Fruit fly (Drosophila melanogaster) whole organism, embryonic: ENCODE measurements around the gene NijC.

Experiments
- Awh ChIP-seq: fragments of 200-800 bp; sonication (Bioruptor generic); IDR thresholded peaks from 2 replicates; pipeline ENCODE4, ENCODE4 v1.3.6; 2022; ENCODE audit warnings: missing biosample characterization, missing genetic modification characterization
- BEAF-32 ChIP-seq: fragments of 200-800 bp; sonication (Bioruptor generic); optimal IDR thresholded peaks from 3 replicates; lab custom pipeline; 2017; ENCODE audit warnings: missing biosample characterization, missing genetic modification characterization, mild to moderate bottlenecking, moderate library complexity, missing genetic modification reagents
- BtbVII ChIP-seq: fragments of 200-800 bp; sonication (Bioruptor generic); optimal IDR thresholded peaks from 3 replicates; lab custom pipeline; 2017; ENCODE audit warnings: missing biosample characterization, mild to moderate bottlenecking, missing genetic modification characterization
- CG10366 ChIP-seq: fragments of 200-800 bp; sonication (Bioruptor generic); IDR thresholded peaks from 2 replicates; pipeline ENCODE4 v1.3.6; 2022; ENCODE audit warnings: missing biosample characterization, missing genetic modification characterization
- CG10543 ChIP-seq: fragments of 200-800 bp; sonication (Bioruptor generic); optimal IDR thresholded peaks from 3 replicates; lab custom pipeline; 2017; ENCODE audit warnings: missing biosample characterization, mild to moderate bottlenecking, missing genetic modification characterization, moderate library complexity
- CG12659 ChIP-seq: fragments of 200-800 bp; sonication (Bioruptor generic); optimal IDR thresholded peaks from 3 replicates; lab custom pipeline; 2017; ENCODE audit warnings: mild to moderate bottlenecking, missing biosample characterization, missing genetic modification reagents, missing genetic modification characterization
- CG12744 ChIP-seq: fragments of 200-800 bp; sonication (Bioruptor generic); optimal IDR thresholded peaks from 2 replicates; lab custom pipeline; 2016; ENCODE audit warnings: missing biosample characterization, missing genetic modification characterization
- CG12942 ChIP-seq: fragments of 200-800 bp; sonication (Bioruptor generic); optimal IDR thresholded peaks from 3 replicates; lab custom pipeline; 2016; ENCODE audit warnings: missing biosample characterization, missing genetic modification characterization
- CG1602 ChIP-seq: fragments of 200-800 bp; sonication (Bioruptor generic); optimal IDR thresholded peaks from 3 replicates; lab custom pipeline; 2016; ENCODE audit warnings: missing biosample characterization, missing genetic modification characterization
- CG17359 ChIP-seq: fragments of 200-800 bp; sonication (Bioruptor generic); optimal IDR thresholded peaks from 3 replicates; lab custom pipeline; 2018; ENCODE audit warnings: missing biosample characterization, mild to moderate bottlenecking, missing genetic modification characterization, moderate library complexity
- CG2120 ChIP-seq: fragments of 200-800 bp; sonication (Bioruptor generic); optimal IDR thresholded peaks from 3 replicates; lab custom pipeline; 2016; ENCODE audit warnings: missing biosample characterization, missing genetic modification characterization
- CG32772 ChIP-seq: fragments of 200-800 bp; sonication (Bioruptor generic); IDR thresholded peaks from 2 replicates; pipeline ENCODE4 v1.3.6; 2022; ENCODE audit warnings: missing biosample characterization, missing genetic modification characterization
- CG3281 ChIP-seq: fragments of 200-800 bp; sonication (Bioruptor generic); optimal IDR thresholded peaks from 3 replicates; lab custom pipeline; 2017; ENCODE audit warnings: missing biosample characterization, mild to moderate bottlenecking, missing genetic modification characterization
- CG43689 ChIP-seq: fragments of 200-800 bp; sonication (Bioruptor generic); IDR thresholded peaks from 2 replicates; pipeline ENCODE4 v1.3.6; 2022; ENCODE audit warnings: missing biosample characterization, missing genetic modification characterization
- CG6175 ChIP-seq: fragments of 200-800 bp; sonication (Bioruptor generic); IDR thresholded peaks from 3 replicates; pipeline ENCODE4 v1.3.6; 2022; ENCODE audit warnings: missing biosample characterization, missing genetic modification characterization
- CG7928 ChIP-seq: fragments of 200-800 bp; sonication (Bioruptor generic); optimal IDR thresholded peaks from 2 replicates; lab custom pipeline; 2017; ENCODE audit warnings: missing biosample characterization, mild to moderate bottlenecking, missing genetic modification characterization
- CG8478 ChIP-seq: fragments of >200 bp; optimal IDR thresholded peaks from 2 replicates; lab custom pipeline; 2018
- Dip3 ChIP-seq: fragments of 200-800 bp; sonication (Bioruptor generic); optimal IDR thresholded peaks from 3 replicates; lab custom pipeline; 2016; ENCODE audit warnings: missing biosample characterization, missing genetic modification characterization
- E2f1 ChIP-seq: fragments of 200-800 bp; sonication (Bioruptor generic); IDR thresholded peaks from 2 replicates; pipeline ENCODE4 v1.3.6; 2022; ENCODE audit warnings: missing biosample characterization, missing genetic modification characterization
- Gug ChIP-seq: fragments of 200-800 bp; sonication (Bioruptor generic); IDR thresholded peaks from 4 replicates; pipeline ENCODE4 v1.3.6; 2022; ENCODE audit warnings: missing biosample characterization, missing genetic modification characterization
- Hr78 ChIP-seq, 2 experiments: fragments of 200-800 bp in 1 of 2; fragments of >200 bp in 1 of 2; sonication (Bioruptor generic) in 1 of 2; optimal IDR thresholded peaks; 2 replicates each; lab custom pipeline; 2017 to 2019; ENCODE audit warnings: missing biosample characterization in 2 of 2, missing genetic modification characterization in 2 of 2, mild to moderate bottlenecking in 1 of 2, moderate library complexity in 1 of 2
- Med ChIP-seq: fragments of 200-800 bp; sonication (Bioruptor generic); peaks from one replicate; lab custom pipeline; 2016; ENCODE audit warnings: missing biosample characterization, missing genetic modification characterization, mild to moderate bottlenecking, inconsistent platforms, moderate library complexity
- Meics ChIP-seq: fragments of 200-800 bp; sonication (Bioruptor generic); optimal IDR thresholded peaks from 2 replicates; lab custom pipeline; 2017; ENCODE audit warnings: missing biosample characterization, mild to moderate bottlenecking, missing genetic modification characterization
- Nf-YA ChIP-seq: fragments of 200-800 bp; sonication (Bioruptor generic); IDR thresholded peaks from 2 replicates; pipeline ENCODE4 v1.3.6; 2022; ENCODE audit warnings: missing biosample characterization, missing genetic modification characterization
- Xbp1 ChIP-seq: fragments of 200-800 bp; sonication (Bioruptor generic); optimal IDR thresholded peaks from 3 replicates; lab custom pipeline; 2016; ENCODE audit warnings: missing biosample characterization, mild to moderate bottlenecking, missing genetic modification characterization
- az2 ChIP-seq: fragments of 200-800 bp; sonication (Bioruptor generic); optimal IDR thresholded peaks from 3 replicates; lab custom pipeline; 2016; ENCODE audit warnings: missing biosample characterization, missing genetic modification characterization
- chn ChIP-seq: fragments of 200-800 bp; sonication (Bioruptor generic); optimal IDR thresholded peaks from 2 replicates; lab custom pipeline; 2016; ENCODE audit warnings: missing biosample characterization, missing genetic modification characterization
- cwo ChIP-seq: fragments of 200-800 bp; sonication (Bioruptor generic); optimal IDR thresholded peaks from 3 replicates; lab custom pipeline; 2017; ENCODE audit warnings: missing biosample characterization, missing genetic modification characterization, mild to moderate bottlenecking, moderate library complexity, missing genetic modification reagents
- dmrt99B ChIP-seq: fragments of 200-800 bp; sonication (Bioruptor generic); optimal IDR thresholded peaks from 2 replicates; lab custom pipeline; 2018; ENCODE audit warnings: missing biosample characterization, mild to moderate bottlenecking, missing genetic modification characterization, moderate library complexity
- dysf ChIP-seq: fragments of 200-800 bp; sonication (Bioruptor generic); IDR thresholded peaks from 3 replicates; pipeline ENCODE4 v1.3.6; 2022; ENCODE audit warnings: missing biosample characterization, missing genetic modification characterization
- esg ChIP-seq: fragments of 200-800 bp; sonication (Bioruptor generic); conservative IDR thresholded peaks from 2 replicates; pipeline ENCODE4 v1.3.6; 2022; ENCODE audit warnings: missing biosample characterization, missing genetic modification characterization
- eyg ChIP-seq: fragments of 200-800 bp; sonication (Bioruptor generic); optimal IDR thresholded peaks from 3 replicates; lab custom pipeline; 2016; ENCODE audit warnings: missing biosample characterization, missing genetic modification characterization
- fd102C ChIP-seq: fragments of 200-800 bp; sonication (Bioruptor generic); optimal IDR thresholded peaks from 2 replicates; lab custom pipeline; 2018; ENCODE audit warnings: missing biosample characterization, mild to moderate bottlenecking, missing genetic modification characterization, moderate library complexity
- fd96Cb ChIP-seq: fragments of 200-800 bp; sonication (Bioruptor generic); optimal IDR thresholded peaks from 2 replicates; lab custom pipeline; 2018; ENCODE audit warnings: missing biosample characterization, mild to moderate bottlenecking, missing genetic modification characterization, moderate library complexity
- ftz-f1 ChIP-seq: fragments of 200-800 bp; sonication (Bioruptor generic); optimal IDR thresholded peaks from 2 replicates; lab custom pipeline; 2016; ENCODE audit warnings: missing biosample characterization, missing genetic modification characterization
- grau ChIP-seq: fragments of 200-800 bp; optimal IDR thresholded peaks from 3 replicates; lab custom pipeline; 2019; ENCODE audit warnings: missing biosample characterization, mild to moderate bottlenecking, missing genetic modification characterization, moderate library complexity
- ham ChIP-seq: fragments of 200-800 bp; sonication (Bioruptor generic); IDR thresholded peaks from 2 replicates; pipeline ENCODE4 v1.3.6; 2022; ENCODE audit warnings: missing biosample characterization, missing genetic modification characterization
- hkb ChIP-seq, 2 experiments: fragments of 200-800 bp in 1 of 2; fragments of >200 bp in 1 of 2; sonication (Bioruptor generic) in 1 of 2; IDR thresholded peaks in 1 of 2; optimal IDR thresholded peaks in 1 of 2; 2 replicates each; pipeline versions ENCODE4 v1.3.6 to Lab custom; 2017 to 2022; ENCODE audit warnings: missing biosample characterization in 1 of 2, missing genetic modification characterization in 1 of 2
- lmd ChIP-seq: fragments of 200-800 bp; sonication (Bioruptor generic); IDR thresholded peaks from 2 replicates; pipeline ENCODE4 v1.3.6; 2022; ENCODE audit warnings: missing biosample characterization, missing genetic modification characterization
- mam ChIP-seq: fragments of 200-800 bp; sonication (Bioruptor generic); optimal IDR thresholded peaks from 3 replicates; lab custom pipeline; 2016; ENCODE audit warnings: missing biosample characterization, missing genetic modification characterization
- mld ChIP-seq: fragments of 200-800 bp; sonication (Bioruptor generic); IDR thresholded peaks from 3 replicates; pipeline ENCODE4 v1.3.6; 2022; ENCODE audit warnings: missing biosample characterization, missing genetic modification characterization; ENCODE audit not compliant: partially characterized antibody
- nerfin-2 ChIP-seq: fragments of 200-800 bp; sonication (Bioruptor generic); IDR thresholded peaks from 2 replicates; pipeline ENCODE4 v1.3.6; 2022; ENCODE audit warnings: missing biosample characterization, missing genetic modification characterization; ENCODE audit not compliant: partially characterized antibody
- pb ChIP-seq: fragments of 200-800 bp; sonication (Bioruptor generic); optimal IDR thresholded peaks from 3 replicates; lab custom pipeline; 2016; ENCODE audit warnings: missing biosample characterization, missing genetic modification characterization
- rib ChIP-seq: fragments of 200-800 bp; sonication (Bioruptor generic); IDR thresholded peaks from 2 replicates; pipeline ENCODE4 v1.3.6; 2022; ENCODE audit warnings: missing biosample characterization, missing genetic modification characterization
- seq ChIP-seq: fragments of 200-800 bp; sonication (Bioruptor generic); IDR thresholded peaks from 2 replicates; pipeline ENCODE4 v1.3.6; 2022; ENCODE audit warnings: missing biosample characterization, missing genetic modification characterization
- sim ChIP-seq: fragments of 200-800 bp; sonication (Bioruptor generic); IDR thresholded peaks from 2 replicates; pipeline ENCODE4 v1.3.6; 2022; ENCODE audit warnings: missing biosample characterization, missing genetic modification characterization
- so ChIP-seq: fragments of 200-800 bp; sonication (Bioruptor generic); IDR thresholded peaks from 3 replicates; pipeline ENCODE4 v1.3.6; 2022; ENCODE audit warnings: missing biosample characterization, missing genetic modification characterization
- trem ChIP-seq: fragments of 200-800 bp; optimal IDR thresholded peaks from 3 replicates; lab custom pipeline; 2019; ENCODE audit warnings: missing biosample characterization, mild to moderate bottlenecking, missing genetic modification characterization, moderate library complexity
- vnd ChIP-seq: fragments of 200-800 bp; sonication (Bioruptor generic); IDR thresholded peaks from 3 replicates; pipeline ENCODE4 v1.3.6; 2022; ENCODE audit warnings: missing biosample characterization, missing genetic modification characterization; ENCODE audit not compliant: partially characterized antibody
- wor ChIP-seq: fragments of 200-800 bp; sonication (Bioruptor generic); IDR thresholded peaks from 2 replicates; pipeline ENCODE4 v1.3.6; 2022; ENCODE audit warnings: missing biosample characterization, missing genetic modification characterization
- zf30C ChIP-seq: fragments of 200-800 bp; sonication (Bioruptor generic); optimal IDR thresholded peaks from 3 replicates; lab custom pipeline; 2018; ENCODE audit warnings: missing biosample characterization, mild to moderate bottlenecking, missing genetic modification characterization

Gene NijC

DNA sequence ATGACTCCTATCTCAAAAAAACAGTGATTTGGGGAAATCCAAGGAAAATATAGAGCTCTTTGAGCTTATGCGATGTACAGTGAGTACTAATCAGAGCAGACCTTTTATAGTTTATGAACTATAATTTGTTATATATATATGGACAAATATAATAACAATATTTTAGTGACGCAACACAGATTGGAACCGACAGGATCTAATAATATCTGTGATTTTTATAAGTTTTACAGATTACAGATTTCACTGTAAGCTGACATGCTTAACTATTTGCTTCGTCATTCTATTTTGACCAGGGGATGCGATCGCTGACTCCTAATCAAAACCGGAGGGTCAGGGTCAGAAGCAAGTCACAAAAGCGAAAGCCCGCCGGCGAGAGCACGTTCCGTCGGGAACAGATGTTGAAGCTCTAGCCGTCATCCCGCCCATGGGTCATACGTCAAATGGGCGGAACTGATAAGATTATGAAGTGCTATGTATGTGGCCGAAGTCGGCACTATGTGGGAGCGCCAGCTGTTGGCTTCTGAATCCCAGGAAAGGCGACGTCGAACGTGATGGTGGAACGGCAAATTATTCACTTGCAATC lies 20.8 kb upstream of the NijC start, which contains the start of gene Gnmt (continued):
- TF ChIP-seq hkb (optimal IDR thresholded peaks at IDR 0.05; lab: Kevin White, UChicago): no peak
- 0 out of 2 replicates have a peak, but pooled peaks have one; percentile 9 for TF ChIP-seq hkb (GFP tag; IDR thresholded peaks at IDR 0.05; lab: Robert Waterston, UW)
- TF ChIP-seq CG10543 (GFP tag; lab: Kevin White, UChicago): peak; percentile 10
- TF ChIP-seq Dip3: no peak
- TF ChIP-seq ham (GFP tag; lab: Robert Waterston, UW): no peak
- TF ChIP-seq cwo (GFP tag; lab: Kevin White, UChicago): peak; percentile 86
- no peak for TF ChIP-seq rib (GFP tag; lab: Robert Waterston, UW)
- TF ChIP-seq Gug (GFP tag; lab: Robert Waterston, UW): no peak
- no peak for TF ChIP-seq pb
- peak; percentile 16 for TF ChIP-seq CG2120 (GFP tag; lab: Kevin White, UChicago)
- TF ChIP-seq ftz-f1 (GFP tag; lab: Kevin White, UChicago): peak; percentile 26
- no peak for TF ChIP-seq CG7928 (GFP tag; lab: Kevin White, UChicago)
- no peak for TF ChIP-seq fd96Cb
- no peak for TF ChIP-seq zf30C (GFP tag; lab: Kevin White, UChicago)
- TF ChIP-seq nerfin-2 (GFP tag; lab: Robert Waterston, UW): no peak
- TF ChIP-seq dysf: peak; percentile 10; the same call in 1 of the 3 replicates
- peak; percentile 78 for TF ChIP-seq grau (tag; lab: Kevin White, UChicago)
- no peak for TF ChIP-seq CG17359 (tag; lab: Kevin White, UChicago)
- TF ChIP-seq Nf-YA (GFP tag; lab: Robert Waterston, UW): no peak
- 0 out of 2 replicates have a peak, but pooled peaks have one; percentile 7 for TF ChIP-seq Awh (GFP tag; lab: Robert Waterston, UW)
- TF ChIP-seq eyg: no peak
- TF ChIP-seq BEAF-32 (GFP tag; lab: Kevin White, UChicago): no peak
- TF ChIP-seq CG32772 (GFP tag; lab: Robert Waterston, UW): no peak
- TF ChIP-seq Hr78 (GFP tag; optimal IDR thresholded peaks at IDR 0.05; lab: Kevin White, UChicago): peak in 1 of 2 experiments; percentile 87
- TF ChIP-seq CG12659 (GFP tag; lab: Kevin White, UChicago): no peak
- no peak for TF ChIP-seq esg (GFP tag; lab: Robert Waterston, UW)
- TF ChIP-seq CG10366: no peak
- TF ChIP-seq seq (GFP tag; lab: Robert Waterston, UW): 0 out of 2 replicates have a peak, but pooled peaks have one; percentile 20
- no peak for TF ChIP-seq CG1602 (GFP tag; lab: Kevin White, UChicago)
- TF ChIP-seq chn: no peak
- TF ChIP-seq CG43689 (GFP tag; lab: Robert Waterston, UW): no peak
- no peak for TF ChIP-seq CG12744
- no peak for TF ChIP-seq az2 (GFP tag; lab: Kevin White, UChicago)
- peak; percentile 47 for TF ChIP-seq Med
- no peak for TF ChIP-seq mld (GFP tag; lab: Robert Waterston, UW)
- TF ChIP-seq BtbVII (GFP tag; lab: Kevin White, UChicago): no peak
- TF ChIP-seq trem (tag; lab: Kevin White, UChicago): no peak
- TF ChIP-seq CG6175 (GFP tag; lab: Robert Waterston, UW): no peak
- no peak for TF ChIP-seq CG3281 (GFP tag; lab: Kevin White, UChicago)
- TF ChIP-seq CG12942: no peak
- no peak for TF ChIP-seq mam
- TF ChIP-seq wor (GFP tag; lab: Robert Waterston, UW): no peak
- peak; percentile 4 for TF ChIP-seq Xbp1 (GFP tag; lab: Kevin White, UChicago)
- TF ChIP-seq CG8478: no peak
- peak; percentile 44 for TF ChIP-seq Meics (GFP tag; lab: Kevin White, UChicago)
- TF ChIP-seq E2f1 (GFP tag; lab: Robert Waterston, UW): no peak
- no peak for TF ChIP-seq vnd
- TF ChIP-seq lmd (GFP tag; lab: Robert Waterston, UW): no peak
- no peak for TF ChIP-seq sim (GFP tag; lab: Robert Waterston, UW)
- no peak for TF ChIP-seq dmrt99B
- no peak for TF ChIP-seq so
- no peak for TF ChIP-seq fd102C (GFP tag; lab: Kevin White, UChicago)
